Worm (Caenorhabditis elegans) whole organism, late embryonic: ENCODE measurements around the gene nstp-10.

Source experiments
- C08G9.2 ChIP-seq: sonication (generic microtip); optimal IDR thresholded peaks from 2 replicates; lab custom pipeline; 2016; ENCODE audit warnings: mild to moderate bottlenecking, missing genetic modification characterization, moderate library complexity, missing compliant biosample characterization
- F13H6.1 ChIP-seq: sonication (generic microtip); optimal IDR thresholded peaks from 2 replicates; lab custom pipeline; 2016; ENCODE audit warnings: missing genetic modification characterization, missing compliant biosample characterization
- K09A11.1 ChIP-seq: sonication (generic microtip); optimal IDR thresholded peaks from 2 replicates; lab custom pipeline; 2017; ENCODE audit warnings: antibody characterized with exemption, mild to moderate bottlenecking, missing genetic modification characterization, missing compliant biosample characterization; ENCODE audit not compliant: insufficient read depth
- Y22D7AL.16 ChIP-seq: sonication (generic microtip); optimal IDR thresholded peaks from 2 replicates; lab custom pipeline; 2016; ENCODE audit warnings: missing genetic modification characterization, missing compliant biosample characterization
- ahr-1 ChIP-seq: sonication (generic microtip); optimal IDR thresholded peaks from 2 replicates; lab custom pipeline; 2016; ENCODE audit warnings: missing genetic modification characterization, missing compliant biosample characterization
- ceh-14 ChIP-seq: sonication (generic microtip); optimal IDR thresholded peaks from 2 replicates; lab custom pipeline; 2016; ENCODE audit warnings: missing genotype, missing genetic modification characterization, missing compliant biosample characterization
- ceh-19 ChIP-seq: fragments of 200-800 bp; sonication (Bioruptor generic); optimal IDR thresholded peaks from 2 replicates; lab custom pipeline; 2018; ENCODE audit warnings: mild to moderate bottlenecking, missing genetic modification characterization, missing compliant biosample characterization
- ceh-2 ChIP-seq: sonication (generic microtip); optimal IDR thresholded peaks from 2 replicates; lab custom pipeline; 2016; ENCODE audit warnings: missing genotype, missing genetic modification characterization, missing compliant biosample characterization
- ceh-24 ChIP-seq: sonication (generic microtip); optimal IDR thresholded peaks from 2 replicates; lab custom pipeline; 2016; ENCODE audit warnings: mild to moderate bottlenecking, missing genetic modification characterization, missing compliant biosample characterization
- ceh-30 ChIP-seq: fragments of 150-350 bp; optimal IDR thresholded peaks from 2 replicates; lab custom pipeline; 2014; ENCODE audit warnings: missing biosample characterization, missing genetic modification characterization
- ceh-31 ChIP-seq: sonication (generic microtip); optimal IDR thresholded peaks from 2 replicates; lab custom pipeline; 2016; ENCODE audit warnings: missing genetic modification characterization, missing compliant biosample characterization
- ceh-34 ChIP-seq: sonication (generic microtip); optimal IDR thresholded peaks from 2 replicates; lab custom pipeline; 2016; ENCODE audit warnings: mild to moderate bottlenecking, missing genetic modification characterization, missing compliant biosample characterization
- ceh-45 ChIP-seq: fragments of 200-800 bp; sonication (Bioruptor generic); IDR thresholded peaks from 2 replicates; pipeline ENCODE4 v1.3.6; 2022; ENCODE audit warnings: missing genetic modification reagents, missing genetic modification characterization, missing compliant biosample characterization
- ceh-6 ChIP-seq: fragments of 200-800 bp; sonication (Bioruptor generic); optimal IDR thresholded peaks from 2 replicates; lab custom pipeline; 2018; ENCODE audit warnings: mild to moderate bottlenecking, missing genetic modification characterization, missing compliant biosample characterization
- ceh-9 ChIP-seq: sonication (generic microtip); optimal IDR thresholded peaks from 2 replicates; lab custom pipeline; 2016; ENCODE audit warnings: mild to moderate bottlenecking, missing genetic modification characterization, inconsistent platforms, missing compliant biosample characterization
- dmd-4 ChIP-seq: sonication (generic microtip); optimal IDR thresholded peaks from 2 replicates; lab custom pipeline; 2016; ENCODE audit warnings: borderline replicate concordance, missing genetic modification characterization, missing compliant biosample characterization
- dve-1 ChIP-seq: sonication (generic microtip); optimal IDR thresholded peaks from 2 replicates; lab custom pipeline; 2017; ENCODE audit warnings: antibody characterized with exemption, mild to moderate bottlenecking, missing genetic modification characterization, missing compliant biosample characterization
- elt-2 ChIP-seq: sonication (generic microtip); optimal IDR thresholded peaks from 2 replicates; lab custom pipeline; 2016; ENCODE audit warnings: missing genetic modification reagents, missing genetic modification characterization, missing compliant biosample characterization
- elt-4 ChIP-seq: sonication (generic microtip); optimal IDR thresholded peaks from 2 replicates; lab custom pipeline; 2016; ENCODE audit warnings: missing genetic modification characterization, missing compliant biosample characterization
- ets-4 ChIP-seq: sonication (generic microtip); optimal IDR thresholded peaks from 2 replicates; lab custom pipeline; 2016; ENCODE audit warnings: missing genetic modification characterization, missing compliant biosample characterization
- fax-1 ChIP-seq: sonication (generic microtip); optimal IDR thresholded peaks from 2 replicates; lab custom pipeline; 2016; ENCODE audit warnings: missing genotype, missing genetic modification characterization, missing compliant biosample characterization
- fkh-10 ChIP-seq: fragments of 150-350 bp; optimal IDR thresholded peaks from 2 replicates; lab custom pipeline; 2014; ENCODE audit warnings: missing biosample characterization, missing genetic modification reagents, missing genetic modification characterization
- fkh-6 ChIP-seq: sonication (generic microtip); optimal IDR thresholded peaks from 2 replicates; lab custom pipeline; 2016; ENCODE audit warnings: missing genetic modification characterization, missing compliant biosample characterization
- gmeb-2 ChIP-seq: sonication (generic microtip); optimal IDR thresholded peaks from 2 replicates; lab custom pipeline; 2016; ENCODE audit warnings: missing genetic modification characterization, inconsistent platforms, missing compliant biosample characterization
- hlh-13 ChIP-seq: fragments of 200-800 bp; sonication (Bioruptor generic); optimal IDR thresholded peaks from 2 replicates; lab custom pipeline; 2018; ENCODE audit warnings: mild to moderate bottlenecking, missing genetic modification characterization, missing compliant biosample characterization
- hlh-15 ChIP-seq: sonication (generic microtip); optimal IDR thresholded peaks from 2 replicates; lab custom pipeline; 2016; ENCODE audit warnings: missing genetic modification characterization, missing compliant biosample characterization
- hlh-30 ChIP-seq: sonication (generic microtip); optimal IDR thresholded peaks from 2 replicates; lab custom pipeline; 2017; ENCODE audit warnings: antibody characterized with exemption, missing genetic modification characterization, missing compliant biosample characterization; ENCODE audit not compliant: insufficient read depth
- hlh-6 ChIP-seq: sonication (generic microtip); optimal IDR thresholded peaks from 2 replicates; lab custom pipeline; 2016; ENCODE audit warnings: missing genotype, missing genetic modification characterization, missing compliant biosample characterization
- hlh-8 ChIP-seq: sonication (generic microtip); optimal IDR thresholded peaks from 2 replicates; lab custom pipeline; 2016; ENCODE audit warnings: missing genotype, missing genetic modification characterization, missing compliant biosample characterization
- lim-6 ChIP-seq: sonication (generic microtip); optimal IDR thresholded peaks from 2 replicates; lab custom pipeline; 2016; ENCODE audit warnings: missing genetic modification characterization, missing compliant biosample characterization
- nfya-1 ChIP-seq: sonication (generic microtip); optimal IDR thresholded peaks from 2 replicates; lab custom pipeline; 2017; ENCODE audit warnings: missing genetic modification characterization, mild to moderate bottlenecking, missing compliant biosample characterization, antibody characterized with exemption, moderate library complexity
- nhr-232 ChIP-seq: sonication (generic microtip); optimal IDR thresholded peaks from 2 replicates; lab custom pipeline; 2016; ENCODE audit warnings: missing genetic modification characterization, missing compliant biosample characterization
- npax-4 ChIP-seq: sonication (generic microtip); optimal IDR thresholded peaks from 2 replicates; lab custom pipeline; 2016; ENCODE audit warnings: missing genetic modification characterization, missing compliant biosample characterization
- odd-2 ChIP-seq: sonication (generic microtip); optimal IDR thresholded peaks from 2 replicates; lab custom pipeline; 2017; ENCODE audit warnings: antibody characterized with exemption, mild to moderate bottlenecking, missing genetic modification characterization, missing compliant biosample characterization
- pag-3 ChIP-seq: sonication (generic microtip); optimal IDR thresholded peaks from 2 replicates; lab custom pipeline; 2016; ENCODE audit warnings: missing compliant biosample characterization, missing genetic modification characterization, borderline replicate concordance
- pat-9 ChIP-seq: fragments of 200-800 bp; sonication (Bioruptor generic); optimal IDR thresholded peaks from 2 replicates; lab custom pipeline; 2018; ENCODE audit warnings: mild to moderate bottlenecking, missing genetic modification characterization, moderate library complexity, missing compliant biosample characterization
- pax-1 ChIP-seq: fragments of 150-350 bp; optimal IDR thresholded peaks from 2 replicates; lab custom pipeline; 2014; ENCODE audit warnings: missing biosample characterization, missing genetic modification characterization
- pha-2 ChIP-seq: sonication (generic microtip); optimal IDR thresholded peaks from 2 replicates; lab custom pipeline; 2017; ENCODE audit warnings: mild to moderate bottlenecking, missing genetic modification characterization, missing compliant biosample characterization
- pha-4 ChIP-seq: fragments of 150-350 bp; optimal IDR thresholded peaks from 2 replicates; lab custom pipeline; 2018; ENCODE audit warnings: missing biosample characterization, missing genetic modification reagents, missing genetic modification characterization
- pqm-1 ChIP-seq: sonication (generic microtip); optimal IDR thresholded peaks from 2 replicates; lab custom pipeline; 2016; ENCODE audit warnings: missing genetic modification characterization, missing compliant biosample characterization
- pros-1 ChIP-seq: fragments of 150-350 bp; optimal IDR thresholded peaks from 2 replicates; lab custom pipeline; 2014; ENCODE audit warnings: missing biosample characterization, missing genetic modification reagents, missing genetic modification characterization
- ref-2 ChIP-seq: sonication (generic microtip); optimal IDR thresholded peaks from 2 replicates; lab custom pipeline; 2016; ENCODE audit warnings: missing genetic modification characterization, missing compliant biosample characterization
- rnt-1 ChIP-seq: sonication (generic microtip); optimal IDR thresholded peaks from 2 replicates; lab custom pipeline; 2016; ENCODE audit warnings: missing genetic modification characterization, missing compliant biosample characterization
- sdc-2 ChIP-seq: sonication (generic microtip); optimal IDR thresholded peaks from 2 replicates; lab custom pipeline; 2016; ENCODE audit warnings: missing genotype, missing genetic modification characterization, missing compliant biosample characterization
- sox-4 ChIP-seq: sonication (generic microtip); optimal IDR thresholded peaks from 2 replicates; lab custom pipeline; 2017; ENCODE audit warnings: mild to moderate bottlenecking, missing genetic modification characterization, inconsistent platforms, missing compliant biosample characterization
- syd-9 ChIP-seq: sonication (generic microtip); optimal IDR thresholded peaks from 2 replicates; lab custom pipeline; 2016; ENCODE audit warnings: mild to moderate bottlenecking, missing genetic modification characterization, moderate library complexity, missing compliant biosample characterization
- tbx-2 ChIP-seq: sonication (generic microtip); optimal IDR thresholded peaks from 2 replicates; lab custom pipeline; 2016; ENCODE audit warnings: missing genetic modification characterization, missing compliant biosample characterization
- tbx-7 ChIP-seq: sonication (generic microtip); optimal IDR thresholded peaks from 2 replicates; lab custom pipeline; 2016; ENCODE audit warnings: missing genotype, missing genetic modification characterization, missing compliant biosample characterization
- unc-3 ChIP-seq, 2 experiments: fragments of 200-800 bp in 1 of 2; sonication (Bioruptor generic) in 1 of 2; sonication (generic microtip) in 1 of 2; conservative IDR thresholded peaks in 1 of 2; optimal IDR thresholded peaks in 1 of 2; 2 replicates each; pipeline versions ENCODE4 v1.3.6 to Lab custom; 2016 to 2022; ENCODE audit warnings: missing compliant biosample characterization in 2 of 2, missing genetic modification characterization in 2 of 2, missing genetic modification reagents in 1 of 2
- unc-42 ChIP-seq: sonication (generic microtip); optimal IDR thresholded peaks from 2 replicates; lab custom pipeline; 2016; ENCODE audit warnings: missing genotype, missing genetic modification characterization, missing compliant biosample characterization
- unc-55 ChIP-seq: sonication (generic microtip); optimal IDR thresholded peaks from 2 replicates; lab custom pipeline; 2017; ENCODE audit warnings: missing biosample characterization, missing genetic modification reagents, missing genetic modification characterization
- unc-86 ChIP-seq: sonication (generic microtip); optimal IDR thresholded peaks from 2 replicates; lab custom pipeline; 2016; ENCODE audit warnings: missing genetic modification characterization, missing compliant biosample characterization
- zip-5 ChIP-seq: sonication (generic microtip); optimal IDR thresholded peaks from 2 replicates; lab custom pipeline; 2016; ENCODE audit warnings: missing genetic modification characterization, missing compliant biosample characterization
- ztf-16 ChIP-seq: sonication (generic microtip); optimal IDR thresholded peaks from 2 replicates; lab custom pipeline; 2017; ENCODE audit warnings: missing genetic modification characterization, missing compliant biosample characterization

nstp-10 gene

DNA sequence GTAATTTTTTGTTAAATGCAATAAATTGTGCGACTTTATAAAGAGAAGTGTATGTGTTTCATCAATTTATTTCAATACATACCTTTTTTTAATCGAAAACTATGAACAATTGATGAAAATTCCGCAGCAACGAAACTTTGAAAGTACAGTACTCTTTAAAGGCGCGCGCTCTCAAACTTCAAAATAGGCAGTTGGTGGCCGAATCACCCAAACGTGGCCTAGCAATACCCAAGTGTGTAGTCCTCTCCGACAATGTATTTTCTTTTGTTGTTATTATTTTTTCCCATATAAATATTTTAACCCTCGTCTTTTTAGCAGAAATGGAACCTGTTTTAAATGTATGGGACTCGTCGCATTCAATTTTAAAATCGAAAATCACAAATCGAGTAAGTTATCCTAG, 13.1 kb downstream of the nstp-10 start, which contains the start of gene C50F4.4:
TSS of gene C50F4.4 (plus strand) at position 267 of the 400 bp plus-strand sequence.
- no peak for TF ChIP-seq ref-2 (tag; lab: Kevin White, UChicago)
- no peak for TF ChIP-seq elt-4 (tag; lab: Kevin White, UChicago)
- no peak for TF ChIP-seq nhr-232 (tag; lab: Kevin White, UChicago)
- peak; percentile 51 for TF ChIP-seq tbx-2 (tag; lab: Kevin White, UChicago)
- peak; percentile 22 for TF ChIP-seq hlh-8 (tag; lab: Kevin White, UChicago)
- no peak for TF ChIP-seq fkh-6
- TF ChIP-seq dve-1 (tag; lab: Kevin White, UChicago), result no peak
- no peak for TF ChIP-seq syd-9 (tag; lab: Kevin White, UChicago)
- TF ChIP-seq ceh-30 (tag; lab: Kevin White, UChicago), result no peak
- TF ChIP-seq ceh-6, result no peak
- no peak for TF ChIP-seq pha-2
- TF ChIP-seq pat-9, result no peak
- no peak for TF ChIP-seq ceh-19 (GFP tag; lab: Kevin White, UChicago)
- no peak for TF ChIP-seq F13H6.1 (tag; lab: Kevin White, UChicago)
- no peak for TF ChIP-seq unc-86 (tag; lab: Kevin White, UChicago)
- no peak for TF ChIP-seq K09A11.1 (tag; lab: Kevin White, UChicago)
- TF ChIP-seq odd-2 (tag; lab: Kevin White, UChicago), result no peak
- TF ChIP-seq tbx-7, result peak; percentile 23
- no peak for TF ChIP-seq ahr-1
- TF ChIP-seq sox-4 (tag; lab: Kevin White, UChicago), result no peak
- no peak for TF ChIP-seq fax-1 (tag; lab: Kevin White, UChicago)
- TF ChIP-seq C08G9.2 (tag; lab: Kevin White, UChicago), result peak; percentile 73
- no peak for TF ChIP-seq sdc-2
- TF ChIP-seq elt-2 (tag; lab: Kevin White, UChicago), result no peak
- no peak for TF ChIP-seq ztf-16 (tag; lab: Kevin White, UChicago)
- TF ChIP-seq ceh-2 (tag; lab: Kevin White, UChicago), result peak; percentile 46
- TF ChIP-seq pax-1 (tag; lab: Kevin White, UChicago), result no peak
- TF ChIP-seq ceh-9 (tag; lab: Kevin White, UChicago), result no peak
- no peak for TF ChIP-seq hlh-30 (tag; lab: Kevin White, UChicago)
- TF ChIP-seq npax-4 (tag; lab: Kevin White, UChicago), result no peak
- TF ChIP-seq ceh-31 (tag; lab: Kevin White, UChicago), result peak; percentile 56
- TF ChIP-seq Y22D7AL.16, result no peak
- no peak for TF ChIP-seq nfya-1
- TF ChIP-seq lim-6, result no peak
- no peak for TF ChIP-seq fkh-10 (GFP tag; lab: Kevin White, UChicago)
- no peak for TF ChIP-seq unc-3 (GFP tag; conservative IDR thresholded peaks at IDR 0.05; lab: Robert Waterston, UW)
- no peak for TF ChIP-seq unc-3 (tag; optimal IDR thresholded peaks at IDR 0.05; lab: Kevin White, UChicago)
- no peak for TF ChIP-seq pros-1
- no peak for TF ChIP-seq pqm-1
- no peak for TF ChIP-seq pha-4
- TF ChIP-seq hlh-15 (tag; lab: Kevin White, UChicago), result no peak
- TF ChIP-seq ceh-34, result no peak
- no peak for TF ChIP-seq pag-3 (tag; lab: Kevin White, UChicago)
- no peak for TF ChIP-seq dmd-4 (tag; lab: Kevin White, UChicago)
- TF ChIP-seq hlh-6 (tag; lab: Kevin White, UChicago), result no peak
- TF ChIP-seq ceh-24 (tag; lab: Kevin White, UChicago), result no peak
- TF ChIP-seq ceh-14 (tag; lab: Kevin White, UChicago), result no peak
- TF ChIP-seq unc-55 (GFP tag; lab: Kevin White, UChicago), result no peak
- TF ChIP-seq gmeb-2 (tag; lab: Kevin White, UChicago), result no peak
- TF ChIP-seq zip-5, result no peak
- TF ChIP-seq hlh-13 (GFP tag; lab: Kevin White, UChicago), result no peak
- TF ChIP-seq ceh-45 (GFP tag; lab: Robert Waterston, UW), result no peak
- TF ChIP-seq ets-4, result peak; percentile 47
- TF ChIP-seq rnt-1 (tag; lab: Kevin White, UChicago), result no peak
- no peak for TF ChIP-seq unc-42 (tag; lab: Kevin White, UChicago)
